Fruit fly (Drosophila melanogaster) Kc167 (cell line): Measurements from ENCODE around the gene tomboy20.

Experiments
- Sin3A ChIP-seq: fragments of >200 bp; optimal IDR thresholded peaks from 2 replicates; lab custom pipeline; 2018; ENCODE audit warnings: missing external identifiers
- h ChIP-seq: fragments of >200 bp; optimal IDR thresholded peaks from 3 replicates; lab custom pipeline; 2018; ENCODE audit warnings: missing external identifiers
- psq ChIP-seq: fragments of >200 bp; optimal IDR thresholded peaks from 2 replicates; lab custom pipeline; 2017; ENCODE audit warnings: missing external identifiers
- ttk ChIP-seq: sonication (Bioruptor generic); optimal IDR thresholded peaks from 2 replicates; lab custom pipeline; 2017; ENCODE audit warnings: missing external identifiers

- TF ChIP-seq h (lab: Kevin White, UChicago) (no peak), ttk (no peak), psq (lab: Kevin White, UChicago) (no peak), Sin3A (no peak)
These were observed 23.6 kb upstream of the tomboy20 start, which contains the start of gene CG31272 for dm6 chr3R:10759348-10759847.
